Fruit fly (Drosophila melanogaster) whole organism, prepupa: ENCODE results near the gene CG2104.
A peak's percentile ranks its signal among the peaks of the same experiment; 100 is the strongest.

Experiments used
- Blimp-1 ChIP-seq: fragments of 200-800 bp; sonication (Bioruptor generic); optimal IDR thresholded peaks from 3 replicates; lab custom pipeline; 2017; ENCODE audit warnings: missing biosample characterization, missing genetic modification characterization, mild to moderate bottlenecking, moderate library complexity, missing genetic modification reagents
- CG10631 ChIP-seq: fragments of 200-800 bp; sonication (Bioruptor generic); optimal IDR thresholded peaks from 2 replicates; lab custom pipeline; 2016; ENCODE audit warnings: missing biosample characterization, missing genetic modification characterization
- CG10669 ChIP-seq: fragments of 200-800 bp; sonication (Bioruptor generic); optimal IDR thresholded peaks from 3 replicates; lab custom pipeline; 2018; ENCODE audit warnings: missing biosample characterization, mild to moderate bottlenecking, missing genetic modification characterization, moderate library complexity
- CG11294 ChIP-seq: fragments of 200-800 bp; sonication (Bioruptor generic); IDR thresholded peaks from 2 replicates; pipeline ENCODE4 v1.3.6; 2022; ENCODE audit warnings: missing biosample characterization, missing genetic modification characterization
- CG11762 ChIP-seq: fragments of 200-800 bp; sonication (Bioruptor generic); optimal IDR thresholded peaks from 3 replicates; lab custom pipeline; 2016; ENCODE audit warnings: missing biosample characterization, missing genetic modification characterization; ENCODE audit not compliant: insufficient read depth
- CG11902 ChIP-seq: fragments of 200-800 bp; sonication (Bioruptor generic); optimal IDR thresholded peaks from 3 replicates; lab custom pipeline; 2016; ENCODE audit warnings: missing biosample characterization, missing genetic modification characterization
- CG15336 ChIP-seq: fragments of 200-800 bp; sonication (Bioruptor generic); IDR thresholded peaks from 2 replicates; pipeline ENCODE4 v1.3.6; 2022; ENCODE audit warnings: missing biosample characterization, missing genetic modification characterization
- CG1621 ChIP-seq: fragments of 200-800 bp; sonication (Bioruptor generic); optimal IDR thresholded peaks from 3 replicates; lab custom pipeline; 2018; ENCODE audit warnings: missing biosample characterization, mild to moderate bottlenecking, missing genetic modification characterization
- CG16779 ChIP-seq: fragments of 200-800 bp; sonication (Bioruptor generic); optimal IDR thresholded peaks from 3 replicates; lab custom pipeline; 2017; ENCODE audit warnings: missing biosample characterization, mild to moderate bottlenecking, missing genetic modification characterization
- CG3032 ChIP-seq: fragments of 200-800 bp; optimal IDR thresholded peaks from 2 replicates; lab custom pipeline; 2019; ENCODE audit warnings: missing biosample characterization, mild to moderate bottlenecking, missing genetic modification characterization, moderate library complexity
- CG31627 ChIP-seq: fragments of 200-800 bp; sonication (Bioruptor generic); optimal IDR thresholded peaks from 3 replicates; lab custom pipeline; 2016; ENCODE audit warnings: missing biosample characterization, missing genetic modification characterization
- CG32006 ChIP-seq: fragments of 200-800 bp; sonication (Bioruptor generic); optimal IDR thresholded peaks from 3 replicates; lab custom pipeline; 2017; ENCODE audit warnings: missing biosample characterization, mild to moderate bottlenecking, missing genetic modification characterization
- CG3919 ChIP-seq: fragments of 200-800 bp; sonication (Bioruptor generic); optimal IDR thresholded peaks from 3 replicates; lab custom pipeline; 2016; ENCODE audit warnings: missing biosample characterization, missing genetic modification characterization
- CG6163 ChIP-seq: fragments of 200-800 bp; sonication (Bioruptor generic); IDR thresholded peaks from 3 replicates; pipeline ENCODE4 v1.3.6; 2022; ENCODE audit warnings: missing biosample characterization, missing genetic modification characterization
- CG6276 ChIP-seq: fragments of 200-800 bp; sonication (Bioruptor generic); optimal IDR thresholded peaks from 2 replicates; lab custom pipeline; 2017; ENCODE audit warnings: missing biosample characterization, mild to moderate bottlenecking, missing genetic modification characterization
- CG6808 ChIP-seq: fragments of 200-800 bp; sonication (Bioruptor generic); optimal IDR thresholded peaks from 3 replicates; lab custom pipeline; 2017; ENCODE audit warnings: missing biosample characterization, missing genetic modification characterization, mild to moderate bottlenecking, moderate library complexity, missing genetic modification reagents
- CG6854 ChIP-seq: fragments of 200-800 bp; sonication (Bioruptor generic); optimal IDR thresholded peaks from 2 replicates; lab custom pipeline; 2017; ENCODE audit warnings: missing biosample characterization, mild to moderate bottlenecking, missing genetic modification characterization
- CG8319 ChIP-seq: fragments of 200-800 bp; sonication (Bioruptor generic); optimal IDR thresholded peaks from 3 replicates; lab custom pipeline; 2016; ENCODE audit warnings: missing biosample characterization, missing genetic modification characterization
- CG9139 ChIP-seq: fragments of 200-800 bp; sonication (Bioruptor generic); optimal IDR thresholded peaks from 3 replicates; lab custom pipeline; 2017; ENCODE audit warnings: missing biosample characterization, mild to moderate bottlenecking, missing genetic modification characterization
- Eip75B ChIP-seq: fragments of 200-800 bp; sonication (Bioruptor generic); optimal IDR thresholded peaks from 3 replicates; lab custom pipeline; 2016; ENCODE audit warnings: missing biosample characterization, missing genetic modification characterization
- Eip78C ChIP-seq: fragments of 200-800 bp; sonication (Bioruptor generic); peaks from one replicate; lab custom pipeline; 2016; ENCODE audit warnings: missing biosample characterization, missing genetic modification characterization
- Eip93F ChIP-seq: fragments of 200-800 bp; sonication (Bioruptor generic); optimal IDR thresholded peaks from 2 replicates; lab custom pipeline; 2016; ENCODE audit warnings: missing biosample characterization, mild to moderate bottlenecking, missing genetic modification characterization
- Ets96B ChIP-seq: fragments of 200-800 bp; optimal IDR thresholded peaks from 2 replicates; lab custom pipeline; 2019; ENCODE audit warnings: missing biosample characterization, mild to moderate bottlenecking, missing genetic modification characterization, moderate library complexity
- Gug ChIP-seq: fragments of 200-800 bp; sonication (Bioruptor generic); IDR thresholded peaks from 2 replicates; pipeline ENCODE4 v1.3.6; 2022; ENCODE audit warnings: missing biosample characterization, missing genetic modification characterization
- Hr39 ChIP-seq: fragments of 200-800 bp; sonication (Bioruptor generic); optimal IDR thresholded peaks from 2 replicates; lab custom pipeline; 2016; ENCODE audit warnings: missing biosample characterization, missing genetic modification characterization
- Hr4 ChIP-seq: fragments of 200-800 bp; sonication (Bioruptor generic); optimal IDR thresholded peaks from 3 replicates; lab custom pipeline; 2016; ENCODE audit warnings: missing biosample characterization, missing genetic modification characterization
- Lpt ChIP-seq: fragments of 200-800 bp; sonication (Bioruptor generic); optimal IDR thresholded peaks from 3 replicates; lab custom pipeline; 2016; ENCODE audit warnings: missing biosample characterization, missing genetic modification characterization
- Met ChIP-seq: fragments of 200-800 bp; sonication (Bioruptor generic); optimal IDR thresholded peaks from 3 replicates; lab custom pipeline; 2016; ENCODE audit warnings: missing biosample characterization, missing genetic modification characterization
- OdsH ChIP-seq: fragments of 200-800 bp; sonication (Bioruptor generic); optimal IDR thresholded peaks from 3 replicates; lab custom pipeline; 2016; ENCODE audit warnings: missing biosample characterization, missing genetic modification characterization
- Smox ChIP-seq: fragments of 200-800 bp; sonication (Bioruptor generic); optimal IDR thresholded peaks from 3 replicates; lab custom pipeline; 2016; ENCODE audit warnings: missing biosample characterization, missing genetic modification characterization
- Sox14 ChIP-seq: fragments of 200-800 bp; sonication (Bioruptor generic); optimal IDR thresholded peaks from 3 replicates; lab custom pipeline; 2016; ENCODE audit warnings: missing biosample characterization, missing genetic modification characterization
- acj6 ChIP-seq: fragments of 200-800 bp; sonication (Bioruptor generic); optimal IDR thresholded peaks from 3 replicates; lab custom pipeline; 2016; ENCODE audit warnings: missing biosample characterization, missing genetic modification characterization
- dac ChIP-seq: fragments of 200-800 bp; sonication (Bioruptor generic); optimal IDR thresholded peaks from 2 replicates; lab custom pipeline; 2017; ENCODE audit warnings: missing biosample characterization, mild to moderate bottlenecking, missing genetic modification characterization
- dsx ChIP-seq: fragments of 200-800 bp; optimal IDR thresholded peaks from 3 replicates; lab custom pipeline; 2019; ENCODE audit warnings: missing biosample characterization, mild to moderate bottlenecking, missing genetic modification characterization, moderate library complexity; ENCODE audit not compliant: poor library complexity, severe bottlenecking
- eg ChIP-seq: fragments of 200-800 bp; sonication (Bioruptor generic); IDR thresholded peaks from 3 replicates; pipeline ENCODE4 v1.3.6; 2022; ENCODE audit warnings: missing biosample characterization, missing genetic modification characterization
- esn ChIP-seq: fragments of 200-800 bp; sonication (Bioruptor generic); optimal IDR thresholded peaks from 2 replicates; lab custom pipeline; 2016; ENCODE audit warnings: missing biosample characterization, mild to moderate bottlenecking, missing genetic modification characterization, moderate library complexity
- fd85E ChIP-seq: fragments of 200-800 bp; sonication (Bioruptor generic); optimal IDR thresholded peaks from 3 replicates; lab custom pipeline; 2016; ENCODE audit warnings: missing biosample characterization, missing genetic modification characterization
- fkh ChIP-seq: fragments of 200-800 bp; sonication (Bioruptor generic); optimal IDR thresholded peaks from 3 replicates; lab custom pipeline; 2017; ENCODE audit warnings: missing biosample characterization, mild to moderate bottlenecking, missing genetic modification characterization, moderate library complexity
- lz ChIP-seq: fragments of 200-800 bp; sonication (Bioruptor generic); optimal IDR thresholded peaks from 3 replicates; lab custom pipeline; 2016; ENCODE audit warnings: missing biosample characterization, missing genetic modification characterization
- net ChIP-seq: fragments of 200-800 bp; sonication (Bioruptor generic); optimal IDR thresholded peaks from 3 replicates; lab custom pipeline; 2016; ENCODE audit warnings: missing biosample characterization, missing genetic modification characterization
- pdm3 ChIP-seq: fragments of 200-800 bp; sonication (Bioruptor generic); optimal IDR thresholded peaks from 3 replicates; lab custom pipeline; 2016; ENCODE audit warnings: missing biosample characterization, missing genetic modification characterization
- salr ChIP-seq, 2 experiments: fragments of 200-800 bp; sonication (Bioruptor generic); optimal IDR thresholded peaks; 3 replicates each; lab custom pipeline; 2016 to 2018; ENCODE audit warnings: missing biosample characterization in 2 of 2, missing genetic modification characterization in 2 of 2, mild to moderate bottlenecking in 1 of 2
- spab ChIP-seq: fragments of 200-800 bp; sonication (Bioruptor generic); optimal IDR thresholded peaks from 2 replicates; lab custom pipeline; 2017; ENCODE audit warnings: missing biosample characterization, mild to moderate bottlenecking, missing genetic modification characterization, missing genetic modification reagents
- ss ChIP-seq, 2 experiments: fragments of 200-800 bp; sonication (Bioruptor generic); optimal IDR thresholded peaks; 2 replicates in 1 of 2; 3 replicates in 1 of 2; lab custom pipeline; 2017 to 2018; ENCODE audit warnings: mild to moderate bottlenecking in 2 of 2, missing biosample characterization in 2 of 2, missing genetic modification characterization in 2 of 2, moderate library complexity in 1 of 2
- vri ChIP-seq: fragments of 200-800 bp; sonication (Bioruptor generic); optimal IDR thresholded peaks from 3 replicates; lab custom pipeline; 2016; ENCODE audit warnings: missing biosample characterization, mild to moderate bottlenecking, missing genetic modification characterization

The CG2104 gene

dm6 chr3R:5668928-5669739, 24.0 kb downstream of the CG2104 start, which contains the start of the genes Xe7 and Atg17 (continued):
- TF ChIP-seq Sox14 (GFP tag; lab: Kevin White, UChicago) (peak; percentile 89), Eip75B (GFP tag; lab: Kevin White, UChicago) (peak; percentile 89), CG16779 (tag; lab: Kevin White, UChicago) (peak; percentile 56), Hr4 (GFP tag; lab: Kevin White, UChicago) (peak; percentile 94), CG31627 (peak; percentile 95), Gug (GFP tag; lab: Robert Waterston, UW) (peak; percentile 94), CG6163 (GFP tag; lab: Robert Waterston, UW) (peak; percentile 88), CG11902 (GFP tag; lab: Kevin White, UChicago) (peak; percentile 94), Blimp-1 (GFP tag; lab: Kevin White, UChicago) (peak; percentile 76), CG32006 (peak; percentile 94), Hr39 (peak; percentile 95), OdsH (GFP tag; lab: Kevin White, UChicago) (peak; percentile 96), Eip93F (GFP tag; lab: Kevin White, UChicago) (peak; percentile 87), spab (GFP tag; lab: Kevin White, UChicago) (no peak), Smox (GFP tag; lab: Kevin White, UChicago) (peak; percentile 91), CG15336 (GFP tag; lab: Robert Waterston, UW) (peak; percentile 77), CG8319 (GFP tag; lab: Kevin White, UChicago) (peak; percentile 92), CG10631 (peak; percentile 97), Lpt (GFP tag; lab: Kevin White, UChicago) (peak; percentile 83), salr (GFP tag; optimal IDR thresholded peaks at IDR 0.05; lab: Kevin White, UChicago) (peak; percentile 75 to 94), CG9139 (GFP tag; lab: Kevin White, UChicago) (no peak), Eip78C (GFP tag; lab: Kevin White, UChicago) (peak; percentile 94), CG3919 (GFP tag; lab: Kevin White, UChicago) (peak; percentile 92), pdm3 (GFP tag; lab: Kevin White, UChicago) (peak; percentile 94), CG1621 (tag; lab: Kevin White, UChicago) (peak; percentile 78), CG6854 (GFP tag; lab: Kevin White, UChicago) (no peak), acj6 (GFP tag; lab: Kevin White, UChicago) (peak; percentile 94), vri (GFP tag; lab: Kevin White, UChicago) (peak; percentile 73), dsx (GFP tag; lab: Kevin White, UChicago) (peak; percentile 77), CG6276 (no peak), Ets96B (peak; percentile 84), fkh (GFP tag; lab: Kevin White, UChicago) (peak; percentile 76), CG6808 (GFP tag; lab: Kevin White, UChicago) (peak; percentile 76), lz (GFP tag; lab: Kevin White, UChicago) (peak; percentile 93)
- TF ChIP-seq, all 60 proteins: peak for 56

- peak; percentile 28 for TF ChIP-seq Met (GFP tag; lab: Kevin White, UChicago)
- TF ChIP-seq CG10669 (GFP tag; lab: Kevin White, UChicago), result peak; percentile 41
- TF ChIP-seq CG11294 (GFP tag; lab: Robert Waterston, UW), result no peak; the same call in 1 of the 2 replicates
- peak; percentile 40 for TF ChIP-seq esn
- TF ChIP-seq eg (GFP tag; lab: Robert Waterston, UW), result no peak
- no peak for TF ChIP-seq dac
- peak; percentile 54 for TF ChIP-seq acj6 (GFP tag; lab: Kevin White, UChicago)
- TF ChIP-seq Smox (GFP tag; lab: Kevin White, UChicago), result peak; percentile 31
- peak; percentile 32 for TF ChIP-seq fkh (GFP tag; lab: Kevin White, UChicago)
- TF ChIP-seq ss (GFP tag; optimal IDR thresholded peaks at IDR 0.05; lab: Kevin White, UChicago), result no peak
- TF ChIP-seq CG11902 (GFP tag; lab: Kevin White, UChicago), result peak; percentile 48
- peak; percentile 19 for TF ChIP-seq CG3032 (tag; lab: Kevin White, UChicago)
- no peak for TF ChIP-seq pdm3 (GFP tag; lab: Kevin White, UChicago)
- TF ChIP-seq lz (GFP tag; lab: Kevin White, UChicago), result peak; percentile 24
- TF ChIP-seq fd85E (GFP tag; lab: Kevin White, UChicago), result no peak
- TF ChIP-seq CG6854 (GFP tag; lab: Kevin White, UChicago), result no peak
- peak; percentile 26 for TF ChIP-seq CG11762 (GFP tag; lab: Kevin White, UChicago)
- no peak for TF ChIP-seq CG6276
- TF ChIP-seq CG1621 (tag; lab: Kevin White, UChicago), result no peak
- no peak for TF ChIP-seq CG31627
- no peak for TF ChIP-seq Blimp-1 (GFP tag; lab: Kevin White, UChicago)
- no peak for TF ChIP-seq net (GFP tag; lab: Kevin White, UChicago)
- no peak for TF ChIP-seq salr (GFP tag; optimal IDR thresholded peaks at IDR 0.05; lab: Kevin White, UChicago)
- no peak for TF ChIP-seq vri (GFP tag; lab: Kevin White, UChicago)
These were observed 32.7 kb downstream of the CG2104 start, which contains the start of gene Wdr33 for dm6 chr3R:5660198-5660893. Wdr33 (plus strand) TSS chr3R:5660635.
